Worm (Caenorhabditis elegans): ENCODE data around the gene K07E8.7.

ce11 chrII:633984-634383 lies 16.2 kb downstream of the K07E8.7 start, which contains the start of gene T04B8.1:
- no peak for TF ChIP-seq him-1 (tag; optimal IDR thresholded peaks at IDR 0.05)
- no peak for TF ChIP-seq W03F9.2 (tag; optimal IDR thresholded peaks at IDR 0.05)
